Fruit fly (Drosophila melanogaster): ENCODE data around the gene CG5953.
A peak's percentile ranks its signal among the peaks of the same experiment; 100 is the strongest.

The CG5953 gene

dm6 chr2L:16530809-16531208 lies 1.9 kb downstream of the CG5953 start (continued):
- TF ChIP-seq sob (GFP tag; IDR thresholded peaks at IDR 0.05) (peak; percentile 18; the same call in 1 of the 2 replicates), Bteb2 (GFP tag; optimal IDR thresholded peaks at IDR 0.05) (peak; percentile 3), lab (GFP tag; optimal IDR thresholded peaks at IDR 0.05) (peak; percentile 36), CG10209 (GFP tag; optimal IDR thresholded peaks at IDR 0.05) (no peak), zen2 (GFP tag; IDR thresholded peaks at IDR 0.05; ENCODE audit: partially characterized antibody) (no peak), Drgx (GFP tag; IDR thresholded peaks at IDR 0.05) (peak; percentile 58), gem (tag; optimal IDR thresholded peaks at IDR 0.05) (peak; percentile 1), sd (tag; optimal IDR thresholded peaks at IDR 0.05) (peak; percentile 24), HHEX (GFP tag; optimal IDR thresholded peaks at IDR 0.05) (peak; percentile 2), Jarid2 (GFP tag; optimal IDR thresholded peaks at IDR 0.05) (peak; percentile 5), NC2α (GFP tag; optimal IDR thresholded peaks at IDR 0.05) (no peak)

dm6 chr2L:16530414-16530771 lies 2.3 kb downstream of the CG5953 start:
- TF ChIP-seq nerfin-1 (tag; optimal IDR thresholded peaks at IDR 0.05) (no peak), p53 (GFP tag; optimal IDR thresholded peaks at IDR 0.05) (no peak), dati (GFP tag; IDR thresholded peaks at IDR 0.05) (no peak), nom (GFP tag; optimal IDR thresholded peaks at IDR 0.05) (no peak), Elba2 (GFP tag; optimal IDR thresholded peaks at IDR 0.05) (no peak), bab2 (GFP tag; optimal IDR thresholded peaks at IDR 0.05) (no peak), Hr39 (optimal IDR thresholded peaks at IDR 0.05) (no peak), CG9932 (GFP tag; IDR thresholded peaks at IDR 0.05) (no peak), CG17186 (GFP tag; optimal IDR thresholded peaks at IDR 0.05) (no peak), row (GFP tag; IDR thresholded peaks at IDR 0.05) (no peak), CG8765 (GFP tag; IDR thresholded peaks at IDR 0.05) (no peak), CG1024 (GFP tag; IDR thresholded peaks at IDR 0.05) (no peak), CG8359 (GFP tag; optimal IDR thresholded peaks at IDR 0.05; ENCODE audit: borderline replicate concordance) (no peak), stwl (tag; optimal IDR thresholded peaks at IDR 0.05) (no peak), CG2129 (GFP tag; IDR thresholded peaks at IDR 0.05; ENCODE audit: partially characterized antibody) (no peak), Adf1 (GFP tag; IDR thresholded peaks at IDR 0.05) (no peak), cad (GFP tag; optimal IDR thresholded peaks at IDR 0.05) (no peak)

- TF ChIP-seq CG3163 (GFP tag; optimal IDR thresholded peaks at IDR 0.05) (no peak), Atf6 (GFP tag; IDR thresholded peaks at IDR 0.05) (0 out of 2 replicates have a peak, but pooled peaks have one; percentile 47), Doc2 (GFP tag; IDR thresholded peaks at IDR 0.05) (no peak), CkIIα-i1 (GFP tag; IDR thresholded peaks at IDR 0.05) (no peak), chinmo (GFP tag; IDR thresholded peaks at IDR 0.05; ENCODE audit: partially characterized antibody) (0 out of 4 replicates have a peak, but pooled peaks have one; percentile 54), CG2712 (tag; optimal IDR thresholded peaks at IDR 0.05) (peak; percentile 70), Hey (tag; optimal IDR thresholded peaks at IDR 0.05) (peak; percentile 27), Deaf1 (tag; optimal IDR thresholded peaks at IDR 0.05) (peak; percentile 13), crc (GFP tag; optimal IDR thresholded peaks at IDR 0.05) (no peak), CG7357 (GFP tag; IDR thresholded peaks at IDR 0.05) (no peak), Mad (GFP tag; optimal IDR thresholded peaks at IDR 0.05) (no peak), CG8359 (GFP tag; optimal IDR thresholded peaks at IDR 0.05; ENCODE audit: borderline replicate concordance) (no peak), CG31365 (tag; optimal IDR thresholded peaks at IDR 0.05) (no peak), pita (GFP tag; optimal IDR thresholded peaks at IDR 0.05) (no peak), odd (GFP tag; optimal IDR thresholded peaks at IDR 0.05) (no peak), sna (GFP tag; IDR thresholded peaks at IDR 0.05; ENCODE audit: partially characterized antibody) (no peak), Myb (GFP tag; optimal IDR thresholded peaks at IDR 0.05) (no peak), CG16813 (GFP tag; IDR thresholded peaks at IDR 0.05; ENCODE audit: partially characterized antibody) (no peak), NfI (GFP tag; optimal IDR thresholded peaks at IDR 0.05) (no peak), eve (GFP tag; optimal IDR thresholded peaks at IDR 0.05) (no peak), ash1 (GFP tag; optimal IDR thresholded peaks at IDR 0.05) (no peak)
Observed at dm6 chr2L:16529485-16530413, 2.9 kb downstream of the CG5953 start.
